Fruit fly (Drosophila melanogaster) whole organism, pupa: ENCODE data around the gene CG31917.

ENCODE experiments used
- CG10348 ChIP-seq: fragments of 200-800 bp; sonication (Bioruptor generic); IDR thresholded peaks from 2 replicates; pipeline ENCODE4 v1.3.6; 2022; ENCODE audit warnings: missing biosample characterization, missing genetic modification characterization
- CG13204 ChIP-seq: fragments of 200-800 bp; sonication (Bioruptor generic); optimal IDR thresholded peaks from 2 replicates; lab custom pipeline; 2018; ENCODE audit warnings: missing biosample characterization, mild to moderate bottlenecking, missing genetic modification characterization, moderate library complexity
- CG8159 ChIP-seq: fragments of 200-800 bp; sonication (Bioruptor generic); optimal IDR thresholded peaks from 3 replicates; lab custom pipeline; 2018; ENCODE audit warnings: missing biosample characterization, mild to moderate bottlenecking, missing genetic modification characterization, moderate library complexity
- EcR ChIP-seq: fragments of 200-800 bp; sonication (Bioruptor generic); optimal IDR thresholded peaks from 3 replicates; lab custom pipeline; 2019; ENCODE audit warnings: missing biosample characterization, missing genetic modification characterization, mild to moderate bottlenecking, moderate library complexity, missing genetic modification reagents
- fd96Ca ChIP-seq: fragments of 200-800 bp; sonication (Bioruptor generic); IDR thresholded peaks from 3 replicates; pipeline ENCODE4 v1.3.6; 2022; ENCODE audit warnings: missing biosample characterization, missing genetic modification characterization

DNA sequence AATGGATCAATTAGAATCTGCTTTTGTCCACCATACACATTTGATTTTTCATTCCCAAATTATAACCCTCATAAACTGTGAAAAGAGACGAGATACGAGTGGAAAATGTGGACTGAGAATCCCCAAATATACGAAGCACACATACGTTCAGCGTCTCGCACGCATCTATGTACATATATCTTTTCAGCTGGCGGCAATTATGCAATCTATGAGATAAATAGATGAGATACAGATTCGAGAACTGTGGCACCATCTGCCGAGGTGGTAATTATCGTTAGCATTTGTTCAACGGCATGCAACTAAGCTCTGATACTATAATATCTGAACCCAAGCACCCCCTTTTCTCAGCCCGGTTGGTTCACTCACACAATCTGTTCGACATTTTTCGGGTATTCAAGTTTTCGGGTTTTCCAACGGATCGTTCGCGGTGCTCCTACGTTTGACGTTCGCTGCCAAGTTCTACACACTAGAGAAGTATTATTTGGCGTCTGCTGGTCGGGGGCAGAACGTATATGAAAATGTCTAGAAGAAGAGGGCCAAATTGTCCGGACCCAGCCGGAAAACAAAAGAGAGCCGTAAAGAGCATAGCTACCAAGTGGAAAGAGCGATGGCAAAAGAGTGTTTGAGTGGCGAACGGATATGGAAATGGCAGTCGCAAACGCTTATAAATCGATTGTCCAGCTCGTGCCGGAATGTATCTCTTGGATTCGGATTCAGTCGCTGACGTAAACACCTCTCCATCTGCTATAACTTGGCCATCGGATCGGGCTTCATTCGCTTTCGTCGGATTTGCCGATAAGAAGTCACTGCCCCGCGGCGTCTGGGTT is 15.4 kb downstream of the CG31917 start:
- TF ChIP-seq CG10348 (GFP tag; lab: Robert Waterston, UW): no peak
- no peak for TF ChIP-seq CG8159
- no peak for TF ChIP-seq EcR
- TF ChIP-seq CG13204 (GFP tag; lab: Kevin White, UChicago): no peak
- no peak for TF ChIP-seq fd96Ca
